Fruit fly (Drosophila melanogaster) whole organism, pupa: ENCODE results near the gene CG7011.

Experiments used
- CG10348 ChIP-seq: fragments of 200-800 bp; sonication (Bioruptor generic); IDR thresholded peaks from 2 replicates; pipeline ENCODE4 v1.3.6; 2022; ENCODE audit warnings: missing biosample characterization, missing genetic modification characterization
- CG12605 ChIP-seq: fragments of 200-800 bp; sonication (Bioruptor generic); IDR thresholded peaks from 2 replicates; pipeline ENCODE4 v1.3.6; 2022; ENCODE audit warnings: missing biosample characterization, missing genetic modification characterization
- CG13204 ChIP-seq: fragments of 200-800 bp; sonication (Bioruptor generic); optimal IDR thresholded peaks from 2 replicates; lab custom pipeline; 2018; ENCODE audit warnings: missing biosample characterization, mild to moderate bottlenecking, missing genetic modification characterization, moderate library complexity
- CG14655 ChIP-seq: fragments of 200-800 bp; sonication (Bioruptor generic); optimal IDR thresholded peaks from 3 replicates; lab custom pipeline; 2017; ENCODE audit warnings: mild to moderate bottlenecking, missing biosample characterization, missing genetic modification reagents, missing genetic modification characterization
- CG15710 ChIP-seq: fragments of 200-800 bp; sonication (Bioruptor generic); optimal IDR thresholded peaks from 2 replicates; lab custom pipeline; 2018; ENCODE audit warnings: missing biosample characterization, mild to moderate bottlenecking, missing genetic modification characterization, moderate library complexity
- CG17806 ChIP-seq: fragments of 200-800 bp; sonication (Bioruptor generic); optimal IDR thresholded peaks from 2 replicates; lab custom pipeline; 2018; ENCODE audit warnings: missing biosample characterization, mild to moderate bottlenecking, missing genetic modification characterization, moderate library complexity
- CG32121 ChIP-seq: fragments of 200-800 bp; sonication (Bioruptor generic); IDR thresholded peaks from 2 replicates; pipeline ENCODE4 v1.3.6; 2022; ENCODE audit warnings: missing biosample characterization, missing genetic modification characterization
- CG34367 ChIP-seq: fragments of 200-800 bp; sonication (Bioruptor generic); optimal IDR thresholded peaks from 2 replicates; lab custom pipeline; 2018; ENCODE audit warnings: missing biosample characterization, mild to moderate bottlenecking, missing genetic modification characterization
- CG4496 ChIP-seq: fragments of 200-800 bp; sonication (Bioruptor generic); IDR thresholded peaks from 3 replicates; pipeline ENCODE4 v1.3.6; 2022; ENCODE audit warnings: missing biosample characterization, missing genetic modification characterization
- CG8159 ChIP-seq: fragments of 200-800 bp; sonication (Bioruptor generic); optimal IDR thresholded peaks from 3 replicates; lab custom pipeline; 2018; ENCODE audit warnings: missing biosample characterization, mild to moderate bottlenecking, missing genetic modification characterization, moderate library complexity
- CG8301 ChIP-seq: fragments of 200-800 bp; sonication (Bioruptor generic); optimal IDR thresholded peaks from 2 replicates; lab custom pipeline; 2018; ENCODE audit warnings: missing biosample characterization, mild to moderate bottlenecking, missing genetic modification characterization
- CG9948 ChIP-seq: fragments of 200-800 bp; sonication (Bioruptor generic); optimal IDR thresholded peaks from 2 replicates; lab custom pipeline; 2018; ENCODE audit warnings: missing biosample characterization, mild to moderate bottlenecking, missing genetic modification characterization, moderate library complexity
- D1 ChIP-seq: fragments of 200-800 bp; sonication (Bioruptor generic); optimal IDR thresholded peaks from 2 replicates; lab custom pipeline; 2018; ENCODE audit warnings: missing biosample characterization, mild to moderate bottlenecking, missing genetic modification characterization, moderate library complexity
- EcR ChIP-seq: fragments of 200-800 bp; sonication (Bioruptor generic); optimal IDR thresholded peaks from 3 replicates; lab custom pipeline; 2019; ENCODE audit warnings: missing biosample characterization, missing genetic modification characterization, mild to moderate bottlenecking, moderate library complexity, missing genetic modification reagents
- Ets98B ChIP-seq: fragments of 200-800 bp; sonication (Bioruptor generic); IDR thresholded peaks from 2 replicates; pipeline ENCODE4 v1.3.6; 2022; ENCODE audit warnings: missing biosample characterization, missing genetic modification characterization
- Pif1A ChIP-seq: fragments of 200-800 bp; sonication (Bioruptor generic); optimal IDR thresholded peaks from 3 replicates; lab custom pipeline; 2016; ENCODE audit warnings: missing biosample characterization, missing genetic modification characterization
- Pif1B ChIP-seq: fragments of 200-800 bp; sonication (Bioruptor generic); optimal IDR thresholded peaks from 3 replicates; lab custom pipeline; 2016; ENCODE audit warnings: missing biosample characterization, missing genetic modification characterization
- Snoo ChIP-seq: fragments of 200-800 bp; sonication (Bioruptor generic); optimal IDR thresholded peaks from 3 replicates; lab custom pipeline; 2017; ENCODE audit warnings: missing biosample characterization, mild to moderate bottlenecking, missing genetic modification characterization, inconsistent platforms
- fd96Ca ChIP-seq: fragments of 200-800 bp; sonication (Bioruptor generic); IDR thresholded peaks from 3 replicates; pipeline ENCODE4 v1.3.6; 2022; ENCODE audit warnings: missing biosample characterization, missing genetic modification characterization
- gl ChIP-seq: fragments of 200-800 bp; sonication (Bioruptor generic); optimal IDR thresholded peaks from 2 replicates; lab custom pipeline; 2018; ENCODE audit warnings: missing biosample characterization, mild to moderate bottlenecking, missing genetic modification characterization
- rn ChIP-seq: fragments of 200-800 bp; sonication (Bioruptor generic); IDR thresholded peaks from 2 replicates; pipeline ENCODE4 v1.3.6; 2022; ENCODE audit warnings: missing biosample characterization, missing genetic modification characterization

Gene CG7011

DNA sequence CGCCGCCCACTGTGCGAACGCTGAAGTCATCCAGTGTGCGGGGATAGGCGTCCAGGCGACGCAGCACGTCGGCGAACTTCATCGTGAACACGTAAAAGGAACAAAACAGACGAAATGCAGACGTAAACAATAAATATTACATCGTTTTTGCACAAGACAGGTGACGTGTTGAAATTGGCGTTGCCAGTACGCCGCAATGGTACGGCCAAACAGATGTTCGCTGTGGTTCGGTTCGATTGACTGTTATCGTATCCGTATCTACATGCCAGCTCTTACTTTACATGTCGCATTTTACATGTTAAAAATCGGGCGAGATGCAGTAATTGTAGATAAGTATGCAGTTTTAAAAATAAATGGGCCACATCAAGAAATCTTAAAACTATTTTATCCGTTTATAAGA, at the start of gene CG7011:
TSS of gene CG7011 (minus strand) at position 215 of the 400 bp plus-strand sequence.
- TF ChIP-seq CG34367 (no peak), Pif1A (GFP tag; lab: Kevin White, UChicago) (no peak), fd96Ca (GFP tag; lab: Robert Waterston, UW) (no peak), gl (tag; lab: Kevin White, UChicago) (no peak), CG15710 (no peak), Ets98B (GFP tag; lab: Robert Waterston, UW) (no peak), Pif1B (GFP tag; lab: Kevin White, UChicago) (no peak), CG9948 (tag; lab: Kevin White, UChicago) (no peak), CG10348 (no peak), rn (GFP tag; lab: Robert Waterston, UW) (no peak), EcR (GFP tag; lab: Kevin White, UChicago) (no peak), CG32121 (GFP tag; lab: Robert Waterston, UW) (no peak), Snoo (tag; lab: Kevin White, UChicago) (no peak), D1 (tag; lab: Kevin White, UChicago) (no peak)

DNA sequence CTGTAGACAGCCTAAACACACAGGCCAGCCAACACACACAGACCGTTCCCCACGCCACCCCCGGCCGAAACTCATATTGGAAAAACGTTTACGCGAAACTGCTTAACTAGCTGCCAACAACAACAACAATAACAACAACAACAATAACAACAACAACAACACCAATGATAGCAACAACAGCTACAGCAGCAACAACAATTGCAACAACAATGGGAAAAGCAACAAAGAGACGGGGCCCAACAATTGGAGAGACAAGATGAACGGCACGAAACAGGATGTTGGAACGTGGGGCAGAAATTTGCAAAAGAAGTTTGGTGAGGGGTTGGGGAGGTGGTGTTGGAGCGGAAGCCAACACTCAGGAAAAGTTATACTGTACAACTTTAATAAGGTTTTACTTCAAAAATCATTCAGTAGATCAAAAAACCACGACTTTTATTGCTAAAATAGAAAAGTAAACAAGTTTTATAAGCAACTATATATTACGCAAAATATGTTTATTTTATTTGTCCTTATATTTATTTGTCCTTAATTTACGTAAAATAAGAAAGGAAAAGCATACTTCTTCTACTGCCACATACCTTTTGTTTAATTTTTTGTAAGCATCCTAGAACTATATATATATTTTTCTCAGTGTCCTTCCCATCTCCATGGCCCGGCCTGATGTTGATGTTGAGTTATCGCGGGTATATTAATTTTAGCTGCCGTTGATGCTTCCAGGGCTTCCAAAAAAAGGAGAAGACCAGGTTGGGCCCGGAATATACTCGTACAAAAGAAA, 48.6 kb upstream of the CG7011 start:
- TF ChIP-seq gl (tag; lab: Kevin White, UChicago) (no peak), CG15710 (peak; percentile 90), fd96Ca (GFP tag; lab: Robert Waterston, UW) (no peak), Pif1A (GFP tag; lab: Kevin White, UChicago) (peak; percentile 66), CG9948 (tag; lab: Kevin White, UChicago) (peak; percentile 85), CG8301 (tag; lab: Kevin White, UChicago) (peak; percentile 72), CG4496 (GFP tag; lab: Robert Waterston, UW) (peak; percentile 50; the same call in 2 of the 3 replicates), CG8159 (tag; lab: Kevin White, UChicago) (peak; percentile 92), CG13204 (peak; percentile 33), EcR (GFP tag; lab: Kevin White, UChicago) (no peak), rn (GFP tag; lab: Robert Waterston, UW) (0 out of 2 replicates have a peak, but pooled peaks have one; percentile 30), CG17806 (tag; lab: Kevin White, UChicago) (peak; percentile 85), Snoo (tag; lab: Kevin White, UChicago) (peak; percentile 78), D1 (tag; lab: Kevin White, UChicago) (peak; percentile 68), CG14655 (GFP tag; lab: Kevin White, UChicago) (peak; percentile 80), CG10348 (no peak), CG12605 (GFP tag; lab: Robert Waterston, UW) (peak; percentile 25; the same call in 1 of the 2 replicates), Pif1B (GFP tag; lab: Kevin White, UChicago) (peak; percentile 51), CG32121 (GFP tag; lab: Robert Waterston, UW) (no peak), Ets98B (GFP tag; lab: Robert Waterston, UW) (no peak), CG34367 (peak; percentile 77)

DNA sequence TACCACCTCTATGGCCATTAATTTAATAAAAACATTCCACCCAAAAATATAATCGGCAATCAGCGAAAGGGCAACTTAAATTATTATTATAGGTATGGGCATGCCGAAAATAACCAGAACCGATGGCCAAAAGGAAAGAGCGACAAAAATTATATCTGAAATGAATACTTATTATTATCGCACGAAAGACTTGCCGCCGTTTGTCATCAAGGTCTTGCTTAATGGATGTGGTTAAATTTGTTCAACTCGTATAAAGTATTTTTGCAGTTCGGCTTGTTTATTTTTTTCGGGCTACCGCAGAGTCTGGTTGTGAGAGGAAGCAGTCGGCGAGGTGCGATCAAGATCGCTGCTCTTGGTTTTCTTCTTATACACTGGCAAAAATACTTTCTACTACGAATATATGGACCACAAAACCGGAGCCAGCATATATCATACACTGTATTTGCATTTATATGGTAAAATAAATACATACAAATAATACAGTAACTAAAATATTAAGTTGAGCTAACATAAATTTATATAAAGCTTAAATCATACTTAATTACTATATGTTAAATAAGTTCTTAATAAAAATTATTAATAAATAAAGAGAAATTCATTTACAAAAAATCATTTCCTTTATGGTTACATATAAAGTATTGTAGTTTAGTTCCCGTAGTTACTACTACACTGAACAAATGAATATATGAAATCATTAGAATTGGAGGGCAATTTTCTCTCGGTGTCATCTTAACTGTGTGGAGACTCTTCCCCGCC, 45.4 kb upstream of the CG7011 start:
- TF ChIP-seq EcR (GFP tag; lab: Kevin White, UChicago) (no peak), CG17806 (tag; lab: Kevin White, UChicago) (peak; percentile 62), fd96Ca (GFP tag; lab: Robert Waterston, UW) (no peak), CG14655 (GFP tag; lab: Kevin White, UChicago) (peak; percentile 45), CG15710 (peak; percentile 72), CG34367 (no peak), Pif1B (GFP tag; lab: Kevin White, UChicago) (no peak), gl (tag; lab: Kevin White, UChicago) (no peak), CG13204 (no peak), Snoo (tag; lab: Kevin White, UChicago) (peak; percentile 74), rn (GFP tag; lab: Robert Waterston, UW) (no peak), CG4496 (GFP tag; lab: Robert Waterston, UW) (no peak), CG10348 (no peak), CG12605 (GFP tag; lab: Robert Waterston, UW) (no peak), CG8159 (tag; lab: Kevin White, UChicago) (peak; percentile 90), D1 (tag; lab: Kevin White, UChicago) (peak; percentile 16), CG8301 (tag; lab: Kevin White, UChicago) (peak; percentile 26), CG32121 (GFP tag; lab: Robert Waterston, UW) (no peak), Pif1A (GFP tag; lab: Kevin White, UChicago) (no peak), Ets98B (GFP tag; lab: Robert Waterston, UW) (no peak), CG9948 (tag; lab: Kevin White, UChicago) (peak; percentile 62)

DNA sequence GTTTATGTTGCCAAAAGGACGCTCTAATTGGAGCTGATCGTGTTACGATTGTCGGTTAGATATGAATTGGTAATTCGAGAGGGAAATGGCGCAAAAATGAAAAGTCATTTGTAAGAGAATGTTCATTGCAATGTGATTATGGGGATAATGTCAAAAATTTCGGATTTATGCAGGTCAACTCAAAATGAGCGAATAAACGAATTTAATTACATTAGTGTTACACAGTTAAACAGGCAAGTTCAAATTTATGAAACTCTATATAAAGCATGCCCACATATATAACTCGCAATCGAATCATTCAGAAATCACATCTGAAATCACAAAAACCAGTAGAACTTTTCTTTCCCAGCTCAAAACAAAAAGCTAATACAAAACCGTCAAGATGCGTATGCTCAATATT, 44.1 kb upstream of the CG7011 start, which contains the start of gene Prx1:
TSS of gene Prx1 (plus strand) at position 301 of the 400 bp plus-strand sequence.
- TF ChIP-seq CG8159 (tag; lab: Kevin White, UChicago) (no peak), CG9948 (tag; lab: Kevin White, UChicago) (no peak), D1 (tag; lab: Kevin White, UChicago) (no peak), CG17806 (tag; lab: Kevin White, UChicago) (no peak), CG12605 (GFP tag; lab: Robert Waterston, UW) (no peak), gl (tag; lab: Kevin White, UChicago) (no peak)
